Fruit fly (Drosophila melanogaster) S2 (cell line): ENCODE measurements around the gene Esp.

Experiments
- CG8478 ChIP-seq: fragments of >200 bp; optimal IDR thresholded peaks from 2 replicates; lab custom pipeline; 2018
- CTCF ChIP-seq, 2 experiments: fragments of >200 bp; optimal IDR thresholded peaks; 2 replicates each; lab custom pipeline; 2018

DNA sequence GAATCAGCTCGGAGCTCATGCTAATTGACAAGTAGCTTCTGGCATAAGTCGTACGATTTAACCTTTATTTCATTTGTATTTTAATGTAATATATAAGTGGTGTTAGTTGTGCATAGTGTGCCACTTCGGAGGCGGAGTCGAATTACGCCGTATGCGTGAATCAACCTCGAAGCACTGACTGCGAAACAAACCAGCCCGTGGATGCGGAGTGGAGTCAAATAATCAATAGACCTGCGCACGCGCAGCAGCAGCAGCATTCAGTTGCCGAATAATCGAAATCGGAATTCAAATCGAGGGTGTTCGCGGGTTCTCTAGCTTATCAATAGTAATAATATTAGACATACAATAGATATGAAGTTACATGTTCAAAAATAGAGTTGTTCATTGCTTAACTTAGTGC, 13.5 kb upstream of the Esp start, which contains the start of gene RabX4:
- TF ChIP-seq CG8478 (lab: Kevin White, UChicago) (no peak), CTCF (optimal IDR thresholded peaks at IDR 0.05; lab: Kevin White, UChicago) (no peak)
